Fruit fly (Drosophila melanogaster) whole organism, embryonic: ENCODE measurements around the gene Eig71Ea.

Experiments used
- BEAF-32 ChIP-seq: fragments of 200-800 bp; sonication (Bioruptor generic); optimal IDR thresholded peaks from 3 replicates; lab custom pipeline; 2017; ENCODE audit warnings: missing biosample characterization, missing genetic modification characterization, mild to moderate bottlenecking, moderate library complexity, missing genetic modification reagents
- Bgb ChIP-seq: fragments of 200-800 bp; sonication (Bioruptor generic); IDR thresholded peaks from 2 replicates; pipeline ENCODE4 v1.3.6; 2022; ENCODE audit warnings: missing biosample characterization, missing genetic modification characterization; ENCODE audit not compliant: partially characterized antibody
- CG10366 ChIP-seq: fragments of 200-800 bp; sonication (Bioruptor generic); IDR thresholded peaks from 2 replicates; pipeline ENCODE4 v1.3.6; 2022; ENCODE audit warnings: missing biosample characterization, missing genetic modification characterization
- CG13424 ChIP-seq: fragments of 200-800 bp; sonication (Bioruptor generic); optimal IDR thresholded peaks from 2 replicates; lab custom pipeline; 2019; ENCODE audit warnings: missing biosample characterization, mild to moderate bottlenecking, missing genetic modification characterization, moderate library complexity
- CG14050 ChIP-seq: fragments of 200-800 bp; sonication (Bioruptor generic); IDR thresholded peaks from 3 replicates; pipeline ENCODE4 v1.3.6; 2022; ENCODE audit warnings: missing biosample characterization, missing genetic modification characterization
- CG14441 ChIP-seq: fragments of 200-800 bp; sonication (Bioruptor generic); IDR thresholded peaks from 2 replicates; pipeline ENCODE4 v1.3.6; 2022; ENCODE audit warnings: missing biosample characterization, missing genetic modification characterization
- CG14710 ChIP-seq: fragments of 200-800 bp; sonication (Bioruptor generic); optimal IDR thresholded peaks from 3 replicates; lab custom pipeline; 2019; ENCODE audit warnings: missing biosample characterization, mild to moderate bottlenecking, missing genetic modification characterization, moderate library complexity
- CG2116 ChIP-seq: fragments of 200-800 bp; sonication (Bioruptor generic); optimal IDR thresholded peaks from 3 replicates; lab custom pipeline; 2018; ENCODE audit warnings: missing biosample characterization, mild to moderate bottlenecking, missing genetic modification characterization
- CG2120 ChIP-seq: fragments of 200-800 bp; sonication (Bioruptor generic); optimal IDR thresholded peaks from 3 replicates; lab custom pipeline; 2016; ENCODE audit warnings: missing biosample characterization, missing genetic modification characterization
- CG2129 ChIP-seq: fragments of 200-800 bp; sonication (Bioruptor generic); IDR thresholded peaks from 2 replicates; pipeline ENCODE4 v1.3.6; 2022; ENCODE audit warnings: missing biosample characterization, missing genetic modification characterization; ENCODE audit not compliant: partially characterized antibody
- CG34422 ChIP-seq: fragments of 200-800 bp; sonication (Bioruptor generic); IDR thresholded peaks from 3 replicates; pipeline ENCODE4 v1.3.6; 2022; ENCODE audit warnings: missing biosample characterization, missing genetic modification characterization
- CG7745 ChIP-seq: fragments of 200-800 bp; sonication (Bioruptor generic); optimal IDR thresholded peaks from 2 replicates; lab custom pipeline; 2018; ENCODE audit warnings: missing biosample characterization, mild to moderate bottlenecking, missing genetic modification characterization, moderate library complexity
- Chrac-16 ChIP-seq: fragments of 200-800 bp; sonication (Bioruptor generic); optimal IDR thresholded peaks from 3 replicates; lab custom pipeline; 2016; ENCODE audit warnings: missing biosample characterization, missing genetic modification characterization
- D19A ChIP-seq: fragments of 200-800 bp; optimal IDR thresholded peaks from 3 replicates; lab custom pipeline; 2019; ENCODE audit warnings: missing biosample characterization, mild to moderate bottlenecking, missing genetic modification characterization, moderate library complexity
- Dbx ChIP-seq: fragments of 200-800 bp; sonication (Bioruptor generic); IDR thresholded peaks from 3 replicates; pipeline ENCODE4 v1.3.6; 2022; ENCODE audit warnings: missing biosample characterization, missing genetic modification characterization
- Dll ChIP-seq: fragments of 200-800 bp; sonication (Bioruptor generic); IDR thresholded peaks from 4 replicates; pipeline ENCODE4 v1.3.6; 2022; ENCODE audit warnings: missing biosample characterization, missing genetic modification characterization; ENCODE audit not compliant: partially characterized antibody
- Dp ChIP-seq: fragments of 200-800 bp; sonication (Bioruptor generic); optimal IDR thresholded peaks from 2 replicates; lab custom pipeline; 2018; ENCODE audit warnings: missing biosample characterization, mild to moderate bottlenecking, missing genetic modification characterization, moderate library complexity
- Ets97D ChIP-seq: fragments of 200-800 bp; sonication (Bioruptor generic); optimal IDR thresholded peaks from 3 replicates; lab custom pipeline; 2016; ENCODE audit warnings: missing biosample characterization, missing genetic modification characterization
- HLH4C ChIP-seq: fragments of 200-800 bp; sonication (Bioruptor generic); IDR thresholded peaks from 3 replicates; pipeline ENCODE4 v1.3.6; 2022; ENCODE audit warnings: missing biosample characterization, missing genetic modification characterization; ENCODE audit not compliant: partially characterized antibody
- HmgZ ChIP-seq: fragments of 200-800 bp; sonication (Bioruptor generic); optimal IDR thresholded peaks from 2 replicates; lab custom pipeline; 2018; ENCODE audit warnings: missing biosample characterization, mild to moderate bottlenecking, missing genetic modification characterization
- MBD-R2 ChIP-seq: fragments of 200-800 bp; sonication (Bioruptor generic); IDR thresholded peaks from 2 replicates; pipeline ENCODE4 v1.3.6; 2022; ENCODE audit warnings: missing biosample characterization, missing genetic modification characterization
- Med ChIP-seq: fragments of 200-800 bp; sonication (Bioruptor generic); peaks from one replicate; lab custom pipeline; 2016; ENCODE audit warnings: missing biosample characterization, missing genetic modification characterization, mild to moderate bottlenecking, inconsistent platforms, moderate library complexity
- Nf-YC ChIP-seq: fragments of 200-800 bp; optimal IDR thresholded peaks from 3 replicates; lab custom pipeline; 2019; ENCODE audit warnings: missing biosample characterization, mild to moderate bottlenecking, missing genetic modification characterization, moderate library complexity
- PHDP ChIP-seq: fragments of 200-800 bp; sonication (Bioruptor generic); optimal IDR thresholded peaks from 3 replicates; lab custom pipeline; 2018; ENCODE audit warnings: missing biosample characterization, mild to moderate bottlenecking, missing genetic modification characterization, moderate library complexity
- Scr ChIP-seq: fragments of 200-800 bp; sonication (Bioruptor generic); IDR thresholded peaks from 2 replicates; pipeline ENCODE4 v1.3.6; 2022; ENCODE audit warnings: missing biosample characterization, missing genetic modification characterization; ENCODE audit not compliant: partially characterized antibody
- Sry-δ ChIP-seq: fragments of 200-800 bp; sonication (Bioruptor generic); optimal IDR thresholded peaks from 2 replicates; lab custom pipeline; 2016; ENCODE audit warnings: missing biosample characterization, missing genetic modification characterization
- YL-1 ChIP-seq: fragments of 200-800 bp; sonication (Bioruptor generic); optimal IDR thresholded peaks from 3 replicates; lab custom pipeline; 2017; ENCODE audit warnings: missing biosample characterization, mild to moderate bottlenecking, missing genetic modification characterization
- amos ChIP-seq: fragments of 200-800 bp; sonication (Bioruptor generic); IDR thresholded peaks from 2 replicates; pipeline ENCODE4 v1.3.6; 2022; ENCODE audit warnings: missing biosample characterization, missing genetic modification characterization; ENCODE audit not compliant: partially characterized antibody
- bbx ChIP-seq: fragments of 200-800 bp; sonication (Bioruptor generic); IDR thresholded peaks from 2 replicates; pipeline ENCODE4 v1.3.6; 2022; ENCODE audit warnings: missing biosample characterization, missing genetic modification characterization; ENCODE audit not compliant: partially characterized antibody
- chif ChIP-seq, 2 experiments: fragments of 200-800 bp; sonication (Bioruptor generic); optimal IDR thresholded peaks; 3 replicates each; lab custom pipeline; 2016; ENCODE audit warnings: missing biosample characterization in 2 of 2, missing genetic modification characterization in 2 of 2
- ci ChIP-seq: fragments of 200-800 bp; sonication (Bioruptor generic); IDR thresholded peaks from 3 replicates; pipeline ENCODE4 v1.3.6; 2022; ENCODE audit warnings: missing biosample characterization, missing genetic modification characterization
- gem ChIP-seq: fragments of 200-800 bp; sonication (Bioruptor generic); optimal IDR thresholded peaks from 2 replicates; lab custom pipeline; 2019; ENCODE audit warnings: missing biosample characterization, mild to moderate bottlenecking, missing genetic modification characterization, moderate library complexity
- gfzf ChIP-seq: fragments of 200-800 bp; sonication (Bioruptor generic); optimal IDR thresholded peaks from 2 replicates; lab custom pipeline; 2016; ENCODE audit warnings: missing biosample characterization, mild to moderate bottlenecking, missing genetic modification characterization, moderate library complexity
- hb ChIP-seq: fragments of 200-800 bp; sonication (Bioruptor generic); IDR thresholded peaks from 3 replicates; pipeline ENCODE4 v1.3.6; 2022; ENCODE audit warnings: missing biosample characterization, missing genetic modification characterization; ENCODE audit not compliant: partially characterized antibody
- inv ChIP-seq: fragments of 200-800 bp; sonication (Bioruptor generic); IDR thresholded peaks from 2 replicates; pipeline ENCODE4 v1.3.6; 2022; ENCODE audit warnings: missing biosample characterization, missing genetic modification characterization; ENCODE audit not compliant: partially characterized antibody
- lilli ChIP-seq: fragments of 200-800 bp; sonication (Bioruptor generic); optimal IDR thresholded peaks from 3 replicates; lab custom pipeline; 2016; ENCODE audit warnings: missing biosample characterization, missing genetic modification characterization
- lola ChIP-seq, 3 experiments: fragments of >200 bp in 2 of 3; fragments of 200-800 bp in 1 of 3; sonication (Bioruptor generic) in 1 of 3; optimal IDR thresholded peaks; 2 replicates each; lab custom pipeline; 2017 to 2019; ENCODE audit warnings: missing biosample characterization in 3 of 3, missing genetic modification characterization in 3 of 3, mild to moderate bottlenecking in 1 of 3, moderate library complexity in 1 of 3
- nerfin-2 ChIP-seq: fragments of 200-800 bp; sonication (Bioruptor generic); IDR thresholded peaks from 2 replicates; pipeline ENCODE4 v1.3.6; 2022; ENCODE audit warnings: missing biosample characterization, missing genetic modification characterization; ENCODE audit not compliant: partially characterized antibody
- sima ChIP-seq: fragments of 200-800 bp; sonication (Bioruptor generic); optimal IDR thresholded peaks from 2 replicates; lab custom pipeline; 2016; ENCODE audit warnings: missing biosample characterization, missing genetic modification characterization
- slp2 ChIP-seq: fragments of 200-800 bp; sonication (Bioruptor generic); optimal IDR thresholded peaks from 2 replicates; lab custom pipeline; 2016; ENCODE audit warnings: missing biosample characterization, missing genetic modification characterization
- stwl ChIP-seq: fragments of 200-800 bp; sonication (Bioruptor generic); optimal IDR thresholded peaks from 3 replicates; lab custom pipeline; 2018; ENCODE audit warnings: missing biosample characterization, mild to moderate bottlenecking, missing genetic modification characterization, moderate library complexity
- ttk ChIP-seq: fragments of 200-800 bp; sonication (Bioruptor generic); IDR thresholded peaks from 2 replicates; pipeline ENCODE4 v2.1.2; 2022; ENCODE audit warnings: missing biosample characterization, missing genetic modification characterization
- vnd ChIP-seq: fragments of 200-800 bp; sonication (Bioruptor generic); IDR thresholded peaks from 3 replicates; pipeline ENCODE4 v1.3.6; 2022; ENCODE audit warnings: missing biosample characterization, missing genetic modification characterization; ENCODE audit not compliant: partially characterized antibody
- vvl ChIP-seq: fragments of 200-800 bp; sonication (Bioruptor generic); IDR thresholded peaks from 2 replicates; pipeline ENCODE4 v1.3.6; 2022; ENCODE audit warnings: missing biosample characterization, missing genetic modification characterization
- zen2 ChIP-seq: fragments of 200-800 bp; sonication (Bioruptor generic); IDR thresholded peaks from 3 replicates; pipeline ENCODE4 v1.3.6; 2022; ENCODE audit warnings: missing biosample characterization, missing genetic modification characterization; ENCODE audit not compliant: partially characterized antibody
- zfh2 ChIP-seq: fragments of 200-800 bp; sonication (Bioruptor generic); optimal IDR thresholded peaks from 2 replicates; lab custom pipeline; 2016; ENCODE audit warnings: missing biosample characterization, missing genetic modification characterization

Gene Eig71Ea

DNA sequence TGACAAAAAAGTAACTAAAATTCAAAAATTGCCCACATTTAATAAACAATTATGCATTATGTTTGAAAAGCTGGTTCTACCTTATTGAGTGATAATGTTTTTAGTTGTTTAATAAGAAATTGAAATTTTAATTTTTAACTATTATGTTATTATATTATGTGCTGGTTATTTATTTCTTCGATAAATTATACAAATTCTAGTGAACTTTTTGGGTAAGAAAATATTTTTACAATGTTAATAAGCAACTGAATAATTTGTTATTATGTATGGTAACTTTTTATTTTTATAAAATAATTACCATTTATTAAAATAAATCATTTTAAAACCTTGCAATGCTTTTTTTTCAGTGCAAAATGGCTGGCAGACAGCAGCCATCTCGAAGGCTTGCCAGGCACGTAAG lies 33.0 kb downstream of the Eig71Ea start (continued):
- TF ChIP-seq nerfin-2 (GFP tag; lab: Robert Waterston, UW), result no peak
- TF ChIP-seq D19A (tag; lab: Kevin White, UChicago), result no peak
- peak; percentile 16 for TF ChIP-seq Nf-YC
- TF ChIP-seq BEAF-32 (GFP tag; lab: Kevin White, UChicago), result no peak
- no peak for TF ChIP-seq Dbx
- no peak for TF ChIP-seq chif (GFP tag; optimal IDR thresholded peaks at IDR 0.05; lab: Kevin White, UChicago)
- TF ChIP-seq CG13424 (tag; lab: Kevin White, UChicago), result peak; percentile 29
- no peak for TF ChIP-seq CG14050
- TF ChIP-seq CG10366 (GFP tag; lab: Robert Waterston, UW), result no peak
- TF ChIP-seq CG2120 (GFP tag; lab: Kevin White, UChicago), result no peak
- TF ChIP-seq gem (tag; lab: Kevin White, UChicago), result peak; percentile 48
- TF ChIP-seq lola (GFP tag; optimal IDR thresholded peaks at IDR 0.05; lab: Kevin White, UChicago), result no peak

DNA sequence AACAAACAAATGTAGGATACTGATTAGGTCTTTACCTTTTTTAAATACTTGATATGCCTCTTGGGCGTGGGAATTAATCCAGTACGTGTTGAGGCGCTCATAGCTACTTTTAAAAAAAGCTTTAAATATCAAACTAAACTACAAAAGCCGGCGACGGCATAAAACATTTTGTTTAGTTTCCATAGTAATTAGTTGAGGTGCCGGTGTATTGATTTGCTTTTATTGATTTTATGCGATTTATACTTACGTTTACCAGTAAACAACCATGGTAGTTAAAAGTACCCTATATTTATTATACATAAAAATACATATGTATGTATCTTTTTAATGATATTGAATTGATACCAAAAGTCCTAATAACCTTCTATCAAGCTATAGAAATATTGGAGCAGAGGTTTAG lies 36.7 kb downstream of the Eig71Ea start, which contains the start of gene CG13449:
TSS of gene CG13449 (minus strand) at position 101 of the 400 bp plus-strand sequence.
- TF ChIP-seq zfh2 (GFP tag; lab: Kevin White, UChicago) (no peak), vvl (GFP tag; lab: Robert Waterston, UW) (no peak), Chrac-16 (GFP tag; lab: Kevin White, UChicago) (no peak)

DNA sequence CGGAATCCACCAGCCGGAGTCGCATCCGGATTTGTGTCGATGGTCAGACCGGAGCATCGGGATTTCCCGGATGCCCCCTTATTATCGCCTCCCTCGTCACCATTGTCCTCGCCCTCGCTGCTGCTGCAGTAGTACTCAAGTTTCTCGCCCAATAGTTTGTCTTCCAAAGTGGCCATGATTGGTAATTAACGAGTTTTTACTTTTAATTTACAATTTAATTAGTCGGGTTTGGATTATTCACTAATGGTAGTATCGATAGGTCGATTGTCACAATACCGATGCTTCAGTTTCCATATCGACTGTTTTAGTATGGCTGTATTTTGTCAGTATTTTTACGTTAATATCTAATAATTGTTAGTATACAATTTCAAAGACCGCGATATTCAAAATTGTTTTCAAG lies 39.4 kb downstream of the Eig71Ea start, which contains the start of gene CG7650:
TSS of gene CG7650 (minus strand) at position 278 of the 400 bp plus-strand sequence.
- TF ChIP-seq YL-1 (GFP tag; lab: Kevin White, UChicago) (peak; percentile 74), nerfin-2 (GFP tag; lab: Robert Waterston, UW) (peak; percentile 60; the same call in 1 of the 2 replicates), inv (GFP tag; lab: Robert Waterston, UW) (peak; percentile 75), slp2 (GFP tag; lab: Kevin White, UChicago) (peak; percentile 3), vnd (GFP tag; lab: Robert Waterston, UW) (peak; percentile 83), ci (GFP tag; lab: Robert Waterston, UW) (no peak), ttk (GFP tag; lab: Robert Waterston, UW) (no peak), Bgb (GFP tag; lab: Robert Waterston, UW) (peak; percentile 93), sima (GFP tag; lab: Kevin White, UChicago) (no peak), Scr (peak; percentile 89), CG14710 (peak; percentile 64), CG34422 (GFP tag; lab: Robert Waterston, UW) (no peak), amos (GFP tag; lab: Robert Waterston, UW) (peak; percentile 92), CG2116 (GFP tag; lab: Kevin White, UChicago) (peak; percentile 76), MBD-R2 (GFP tag; lab: Robert Waterston, UW) (peak; percentile 68), lilli (GFP tag; lab: Kevin White, UChicago) (no peak), Ets97D (GFP tag; lab: Kevin White, UChicago) (peak; percentile 12), Dp (GFP tag; lab: Kevin White, UChicago) (peak; percentile 93), Med (GFP tag; lab: Kevin White, UChicago) (no peak), Sry-δ (GFP tag; lab: Kevin White, UChicago) (peak; percentile 73), CG2129 (GFP tag; lab: Robert Waterston, UW) (peak; percentile 84), CG7745 (tag; lab: Kevin White, UChicago) (peak; percentile 96), gfzf (peak; percentile 66), HLH4C (GFP tag; lab: Robert Waterston, UW) (peak; percentile 84), HmgZ (tag; lab: Kevin White, UChicago) (peak; percentile 37), CG14441 (GFP tag; lab: Robert Waterston, UW) (no peak), PHDP (tag; lab: Kevin White, UChicago) (no peak), stwl (tag; lab: Kevin White, UChicago) (peak; percentile 72), bbx (peak; percentile 94), hb (GFP tag; lab: Robert Waterston, UW) (peak; percentile 81), zen2 (peak; percentile 93), Dll (GFP tag; lab: Robert Waterston, UW) (peak; percentile 96)
